Worm (Caenorhabditis elegans): ENCODE results near the gene K11D12.8.

Gene K11D12.8

ce11 chrV:5046558-5046957, 5.8 kb upstream of the K11D12.8 start:
- TF ChIP-seq mep-1 (tag; optimal IDR thresholded peaks at IDR 0.05) (no peak), lin-32 (GFP tag; optimal IDR thresholded peaks at IDR 0.05) (no peak), mab-5 (tag; optimal IDR thresholded peaks at IDR 0.05) (no peak), flh-1 (GFP tag; optimal IDR thresholded peaks at IDR 0.05) (no peak), unc-120 (tag; optimal IDR thresholded peaks at IDR 0.05; ENCODE audit: poor library complexity, severe bottlenecking) (no peak), drap-1 (GFP tag; optimal IDR thresholded peaks at IDR 0.05) (no peak), ces-1 (GFP tag; optimal IDR thresholded peaks at IDR 0.05) (no peak), ceh-43 (GFP tag; optimal IDR thresholded peaks at IDR 0.05) (no peak)

ce11 chrV:5046103-5046502, 5.3 kb upstream of the K11D12.8 start, which contains the start of gene exc-14:
Gene exc-14 (minus strand): TSS chrV:5046203.
- TF ChIP-seq sptf-1 (tag; optimal IDR thresholded peaks at IDR 0.05) (no peak), zip-8 (tag; optimal IDR thresholded peaks at IDR 0.05) (no peak), elt-1 (tag; optimal IDR thresholded peaks at IDR 0.05; ENCODE audit: borderline replicate concordance, insufficient read depth) (no peak), ztf-11 (tag; optimal IDR thresholded peaks at IDR 0.05) (no peak), nhr-28 (tag; optimal IDR thresholded peaks at IDR 0.05) (no peak), ceh-43 (GFP tag; optimal IDR thresholded peaks at IDR 0.05) (no peak), sem-2 (GFP tag; optimal IDR thresholded peaks at IDR 0.05) (no peak), nhr-237 (tag; optimal IDR thresholded peaks at IDR 0.05) (no peak), ham-2 (GFP tag; optimal IDR thresholded peaks at IDR 0.05) (no peak), ceh-83 (GFP tag; optimal IDR thresholded peaks at IDR 0.05) (no peak), ces-1 (GFP tag; optimal IDR thresholded peaks at IDR 0.05) (no peak), unc-62 (GFP tag; optimal IDR thresholded peaks at IDR 0.05) (no peak), nhr-12 (tag; optimal IDR thresholded peaks at IDR 0.05) (no peak), mls-2 (tag; optimal IDR thresholded peaks at IDR 0.05) (no peak), snpc-4 (tag; optimal IDR thresholded peaks at IDR 0.05) (no peak), flh-1 (GFP tag; optimal IDR thresholded peaks at IDR 0.05) (no peak)

ce11 chrV:5039559-5039958, 1.2 kb downstream of the K11D12.8 start, which contains the start of gene K11D12.11:
Gene K11D12.11 (minus strand): TSS chrV:5039600.
- TF ChIP-seq bed-3 (GFP tag; optimal IDR thresholded peaks at IDR 0.05) (no peak), nhr-12 (tag; optimal IDR thresholded peaks at IDR 0.05) (no peak), ceh-43 (GFP tag; optimal IDR thresholded peaks at IDR 0.05) (no peak), sem-2 (GFP tag; optimal IDR thresholded peaks at IDR 0.05) (no peak), cnd-1 (tag; optimal IDR thresholded peaks at IDR 0.05) (no peak), nhr-76 (tag; optimal IDR thresholded peaks at IDR 0.05) (no peak), flh-1 (GFP tag; optimal IDR thresholded peaks at IDR 0.05) (no peak)

ce11 chrV:5038449-5038848, 2.4 kb downstream of the K11D12.8 start:
- TF ChIP-seq bed-3 (GFP tag; optimal IDR thresholded peaks at IDR 0.05) (no peak), sptf-1 (tag; optimal IDR thresholded peaks at IDR 0.05) (no peak), elt-3 (tag; optimal IDR thresholded peaks at IDR 0.05) (no peak), nhr-2 (tag; optimal IDR thresholded peaks at IDR 0.05) (peak; percentile 4), elt-1 (tag; optimal IDR thresholded peaks at IDR 0.05; ENCODE audit: borderline replicate concordance, insufficient read depth) (peak; percentile 53), mep-1 (tag; optimal IDR thresholded peaks at IDR 0.05) (no peak), lin-13 (tag; optimal IDR thresholded peaks at IDR 0.05) (no peak)

- TF ChIP-seq nhr-237 (tag; optimal IDR thresholded peaks at IDR 0.05) = no peak
- no peak for TF ChIP-seq drap-1 (GFP tag; optimal IDR thresholded peaks at IDR 0.05)
- TF ChIP-seq unc-62 (GFP tag; optimal IDR thresholded peaks at IDR 0.05) = no peak
- TF ChIP-seq ces-1 (GFP tag; optimal IDR thresholded peaks at IDR 0.05) = no peak
- no peak for TF ChIP-seq nhr-28 (tag; optimal IDR thresholded peaks at IDR 0.05)
- TF ChIP-seq M03D4.4 (tag; optimal IDR thresholded peaks at IDR 0.05) = no peak
- no peak for TF ChIP-seq sptf-1 (tag; optimal IDR thresholded peaks at IDR 0.05)
- TF ChIP-seq unc-39 (tag; optimal IDR thresholded peaks at IDR 0.05) = no peak
- TF ChIP-seq ceh-39 (tag; optimal IDR thresholded peaks at IDR 0.05) = no peak
- no peak for TF ChIP-seq mep-1 (tag; optimal IDR thresholded peaks at IDR 0.05)
- TF ChIP-seq nhr-12 (tag; optimal IDR thresholded peaks at IDR 0.05) = no peak
- TF ChIP-seq nhr-76 (tag; optimal IDR thresholded peaks at IDR 0.05) = no peak
- no peak for TF ChIP-seq mls-2 (tag; optimal IDR thresholded peaks at IDR 0.05)
These were observed 4.4 kb downstream of the K11D12.8 start, which contains the start of gene K11D12.7 for ce11 chrV:5036364-5036763. Gene K11D12.7 (minus strand): TSS chrV:5036464.

ce11 chrV:5035058-5035457, 5.7 kb downstream of the K11D12.8 start, which contains the start of gene K11D12.6:
Gene K11D12.6 (minus strand): TSS chrV:5035158.
- TF ChIP-seq nhr-2 (tag; optimal IDR thresholded peaks at IDR 0.05) = no peak
- TF ChIP-seq sptf-1 (tag; optimal IDR thresholded peaks at IDR 0.05) = no peak
- no peak for TF ChIP-seq hlh-1 (tag; optimal IDR thresholded peaks at IDR 0.05)
